Worm (Caenorhabditis elegans): ENCODE data around the gene adr-2.

The adr-2 gene

ce11 chrIII:7184022-7184421 is 48.7 kb downstream of the adr-2 start, which contains the start of gene yju-2:
TSS of gene yju-2 (plus strand) at chrIII:7184336.
- TF ChIP-seq tbx-8 (GFP tag; optimal IDR thresholded peaks at IDR 0.05) (no peak), nhr-237 (tag; optimal IDR thresholded peaks at IDR 0.05) (peak; percentile 47), ceh-39 (tag; optimal IDR thresholded peaks at IDR 0.05) (peak; percentile 24), pha-4 (tag; optimal IDR thresholded peaks at IDR 0.05) (peak; percentile 82), ces-1 (GFP tag; optimal IDR thresholded peaks at IDR 0.05) (peak; percentile 69), lsy-2 (tag; optimal IDR thresholded peaks at IDR 0.05) (peak; percentile 70), sptf-1 (tag; optimal IDR thresholded peaks at IDR 0.05) (peak; percentile 4), drap-1 (GFP tag; optimal IDR thresholded peaks at IDR 0.05) (no peak)

DNA sequence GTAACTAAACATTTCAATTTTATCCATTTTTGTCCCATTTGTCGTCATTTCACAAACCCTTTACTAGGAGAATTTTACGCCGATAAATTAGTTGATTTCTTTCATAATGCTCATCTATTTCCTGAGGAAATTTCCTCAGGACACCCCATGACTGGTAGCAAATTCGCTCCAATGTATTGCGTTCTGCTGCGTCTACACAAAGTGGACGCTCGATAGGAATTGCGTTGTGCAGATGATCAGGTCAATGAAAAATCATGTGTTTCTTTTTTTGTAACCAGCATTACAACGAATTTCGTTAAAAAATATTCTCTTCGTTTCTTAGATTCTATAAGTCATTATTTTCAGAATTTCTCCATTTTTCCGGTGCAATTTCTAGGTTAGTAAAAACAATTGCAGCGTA is 50.9 kb downstream of the adr-2 start, which contains the start of gene epg-4:
epg-4 (plus strand) TSS at position 346 of the 400 bp plus-strand sequence.
- TF ChIP-seq unc-62 (GFP tag; optimal IDR thresholded peaks at IDR 0.05) (no peak), ces-1 (GFP tag; optimal IDR thresholded peaks at IDR 0.05) (no peak), hlh-1 (tag; optimal IDR thresholded peaks at IDR 0.05) (peak; percentile 8), zip-8 (tag; optimal IDR thresholded peaks at IDR 0.05) (no peak), mep-1 (tag; optimal IDR thresholded peaks at IDR 0.05) (peak; percentile 67), sptf-1 (tag; optimal IDR thresholded peaks at IDR 0.05) (peak; percentile 41), lsy-2 (tag; optimal IDR thresholded peaks at IDR 0.05) (peak; percentile 7), drap-1 (GFP tag; optimal IDR thresholded peaks at IDR 0.05) (no peak), mls-2 (tag; optimal IDR thresholded peaks at IDR 0.05) (peak; percentile 12)

Measured in whole organism, mixed stage, embryonic.